Fruit fly (Drosophila melanogaster) whole organism, embryonic: ENCODE data around the gene Ant2.

Experiments used
- CG10267 ChIP-seq: fragments of 200-800 bp; sonication (Bioruptor generic); optimal IDR thresholded peaks from 2 replicates; lab custom pipeline; 2018; ENCODE audit warnings: missing biosample characterization, mild to moderate bottlenecking, missing genetic modification characterization, moderate library complexity
- CG10274 ChIP-seq: fragments of 200-800 bp; sonication (Bioruptor generic); optimal IDR thresholded peaks from 3 replicates; lab custom pipeline; 2017; ENCODE audit warnings: missing biosample characterization, mild to moderate bottlenecking, missing genetic modification characterization
- CG10321 ChIP-seq: fragments of 200-800 bp; sonication (Bioruptor generic); IDR thresholded peaks from 2 replicates; pipeline ENCODE4 v1.3.6; 2022; ENCODE audit warnings: missing biosample characterization, missing genetic modification characterization
- CG10366 ChIP-seq: fragments of 200-800 bp; sonication (Bioruptor generic); IDR thresholded peaks from 2 replicates; pipeline ENCODE4 v1.3.6; 2022; ENCODE audit warnings: missing biosample characterization, missing genetic modification characterization
- CG15073 ChIP-seq: fragments of 200-800 bp; sonication (Bioruptor generic); optimal IDR thresholded peaks from 2 replicates; lab custom pipeline; 2016; ENCODE audit warnings: missing biosample characterization, missing genetic modification characterization
- CG16863 ChIP-seq: fragments of 200-800 bp; sonication (Bioruptor generic); optimal IDR thresholded peaks from 3 replicates; lab custom pipeline; 2016; ENCODE audit warnings: missing biosample characterization, missing genetic modification characterization
- CG17612 ChIP-seq: fragments of 200-800 bp; sonication (Bioruptor generic); IDR thresholded peaks from 2 replicates; pipeline ENCODE4 v1.3.6; 2022; ENCODE audit warnings: missing biosample characterization, missing genetic modification characterization
- CG18476 ChIP-seq: fragments of 200-800 bp; sonication (Bioruptor generic); optimal IDR thresholded peaks from 2 replicates; lab custom pipeline; 2016; ENCODE audit warnings: missing biosample characterization, mild to moderate bottlenecking, missing genetic modification characterization
- CG2116 ChIP-seq: fragments of 200-800 bp; sonication (Bioruptor generic); optimal IDR thresholded peaks from 3 replicates; lab custom pipeline; 2018; ENCODE audit warnings: missing biosample characterization, mild to moderate bottlenecking, missing genetic modification characterization
- CG2120 ChIP-seq: fragments of 200-800 bp; sonication (Bioruptor generic); optimal IDR thresholded peaks from 3 replicates; lab custom pipeline; 2016; ENCODE audit warnings: missing biosample characterization, missing genetic modification characterization
- CG30403 ChIP-seq: fragments of 200-800 bp; sonication (Bioruptor generic); optimal IDR thresholded peaks from 3 replicates; lab custom pipeline; 2016; ENCODE audit warnings: missing biosample characterization, missing genetic modification characterization
- CG3407 ChIP-seq: fragments of 200-800 bp; sonication (Bioruptor generic); optimal IDR thresholded peaks from 2 replicates; lab custom pipeline; 2018; ENCODE audit warnings: missing biosample characterization, mild to moderate bottlenecking, missing genetic modification characterization
- CG34224 ChIP-seq: fragments of 200-800 bp; sonication (Bioruptor generic); IDR thresholded peaks from 3 replicates; pipeline ENCODE4 v1.3.6; 2022; ENCODE audit warnings: missing biosample characterization, missing genetic modification characterization; ENCODE audit not compliant: partially characterized antibody
- CG34376 ChIP-seq: fragments of 200-800 bp; sonication (Bioruptor generic); optimal IDR thresholded peaks from 2 replicates; lab custom pipeline; 2018; ENCODE audit warnings: missing biosample characterization, mild to moderate bottlenecking, missing genetic modification characterization
- CG3726 ChIP-seq: fragments of 200-800 bp; sonication (Bioruptor generic); IDR thresholded peaks from 3 replicates; pipeline ENCODE4, ENCODE4 v1.3.6; 2022; ENCODE audit warnings: missing biosample characterization, missing genetic modification characterization
- CG5953 ChIP-seq: fragments of 200-800 bp; sonication (Bioruptor generic); IDR thresholded peaks from 2 replicates; pipeline ENCODE4 v1.3.6; 2022; ENCODE audit warnings: missing biosample characterization, missing genetic modification characterization
- CG8281 ChIP-seq: fragments of 200-800 bp; sonication (Bioruptor generic); optimal IDR thresholded peaks from 2 replicates; lab custom pipeline; 2018; ENCODE audit warnings: missing biosample characterization, mild to moderate bottlenecking, missing genetic modification characterization, moderate library complexity
- CG8290 ChIP-seq, 3 experiments: fragments of 200-800 bp; sonication (Bioruptor generic); optimal IDR thresholded peaks; 2 replicates each; lab custom pipeline; 2016 to 2019; ENCODE audit warnings: missing biosample characterization in 3 of 3, missing genetic modification characterization in 3 of 3, mild to moderate bottlenecking in 2 of 3, moderate library complexity in 1 of 3
- CG8388 ChIP-seq: fragments of 200-800 bp; sonication (Bioruptor generic); optimal IDR thresholded peaks from 2 replicates; lab custom pipeline; 2019; ENCODE audit warnings: missing biosample characterization, mild to moderate bottlenecking, missing genetic modification characterization, moderate library complexity
- CG9797 ChIP-seq: fragments of 200-800 bp; sonication (Bioruptor generic); optimal IDR thresholded peaks from 3 replicates; lab custom pipeline; 2018; ENCODE audit warnings: missing biosample characterization, mild to moderate bottlenecking, missing genetic modification characterization
- CG9817 ChIP-seq: fragments of 200-800 bp; sonication (Bioruptor generic); optimal IDR thresholded peaks from 2 replicates; lab custom pipeline; 2018; ENCODE audit warnings: missing biosample characterization, mild to moderate bottlenecking, missing genetic modification characterization, moderate library complexity
- CkIIα-i1 ChIP-seq: fragments of 200-800 bp; sonication (Bioruptor generic); IDR thresholded peaks from 2 replicates; pipeline ENCODE4 v1.3.6; 2022; ENCODE audit warnings: missing biosample characterization, missing genetic modification characterization
- Dfd ChIP-seq, 2 experiments: fragments of >200 bp; optimal IDR thresholded peaks; 2 replicates each; lab custom pipeline; 2017; ENCODE audit warnings: missing biosample characterization in 2 of 2, missing genetic modification characterization in 2 of 2
- Dref ChIP-seq: fragments of 200-800 bp; sonication (Bioruptor generic); IDR thresholded peaks from 2 replicates; pipeline ENCODE4 v1.3.6; 2022; ENCODE audit warnings: missing biosample characterization, missing genetic modification characterization
- Hmr ChIP-seq: fragments of 200-800 bp; sonication (Bioruptor generic); optimal IDR thresholded peaks from 3 replicates; lab custom pipeline; 2017; ENCODE audit warnings: mild to moderate bottlenecking, missing biosample characterization, missing genetic modification reagents, missing genetic modification characterization
- Kr ChIP-seq: fragments of 200-800 bp; sonication (Bioruptor generic); optimal IDR thresholded peaks from 2 replicates; lab custom pipeline; 2017; ENCODE audit warnings: missing biosample characterization, mild to moderate bottlenecking, missing genetic modification characterization
- MBD-R2 ChIP-seq: fragments of 200-800 bp; sonication (Bioruptor generic); IDR thresholded peaks from 2 replicates; pipeline ENCODE4 v1.3.6; 2022; ENCODE audit warnings: missing biosample characterization, missing genetic modification characterization
- Mrtf ChIP-seq: fragments of 200-800 bp; sonication (Bioruptor generic); IDR thresholded peaks from 3 replicates; pipeline ENCODE4 v1.3.6; 2022; ENCODE audit warnings: missing biosample characterization, missing genetic modification characterization
- NC2α ChIP-seq: fragments of 200-800 bp; sonication (Bioruptor generic); optimal IDR thresholded peaks from 2 replicates; lab custom pipeline; 2016; ENCODE audit warnings: missing biosample characterization, missing genetic modification characterization
- NfI ChIP-seq: fragments of 200-800 bp; sonication (Bioruptor generic); optimal IDR thresholded peaks from 3 replicates; lab custom pipeline; 2018; ENCODE audit warnings: missing biosample characterization, mild to moderate bottlenecking, missing genetic modification characterization, moderate library complexity
- Ptx1 ChIP-seq: fragments of 200-800 bp; sonication (Bioruptor generic); IDR thresholded peaks from 2 replicates; pipeline ENCODE4 v1.3.6; 2022; ENCODE audit warnings: missing biosample characterization, missing genetic modification characterization
- ara ChIP-seq: fragments of 200-800 bp; sonication (Bioruptor generic); IDR thresholded peaks from 2 replicates; pipeline ENCODE4 v1.3.6; 2022; ENCODE audit warnings: missing biosample characterization, missing genetic modification characterization
- bowl ChIP-seq: fragments of 200-800 bp; sonication (Bioruptor generic); IDR thresholded peaks from 2 replicates; pipeline ENCODE4 v1.3.6; 2022; ENCODE audit warnings: missing biosample characterization, missing genetic modification characterization
- cg ChIP-seq: fragments of 200-800 bp; sonication (Bioruptor generic); optimal IDR thresholded peaks from 3 replicates; lab custom pipeline; 2019; ENCODE audit warnings: missing biosample characterization, mild to moderate bottlenecking, missing genetic modification characterization, moderate library complexity
- crc ChIP-seq: fragments of 200-800 bp; sonication (Bioruptor generic); optimal IDR thresholded peaks from 2 replicates; lab custom pipeline; 2016; ENCODE audit warnings: missing biosample characterization, missing genetic modification characterization
- en ChIP-seq: fragments of 200-800 bp; sonication (Bioruptor generic); optimal IDR thresholded peaks from 2 replicates; lab custom pipeline; 2016; ENCODE audit warnings: missing biosample characterization, missing genetic modification characterization
- fru ChIP-seq: fragments of >200 bp; optimal IDR thresholded peaks from 2 replicates; lab custom pipeline; 2017
- hb ChIP-seq: fragments of 200-800 bp; sonication (Bioruptor generic); IDR thresholded peaks from 3 replicates; pipeline ENCODE4 v1.3.6; 2022; ENCODE audit warnings: missing biosample characterization, missing genetic modification characterization; ENCODE audit not compliant: partially characterized antibody
- hth ChIP-seq: fragments of >200 bp; optimal IDR thresholded peaks from 2 replicates; lab custom pipeline; 2017; ENCODE audit warnings: inconsistent platforms
- jumu ChIP-seq: fragments of 200-800 bp; sonication (Bioruptor generic); optimal IDR thresholded peaks from 3 replicates; lab custom pipeline; 2016; ENCODE audit warnings: missing biosample characterization, missing genetic modification characterization
- knrl ChIP-seq: fragments of 200-800 bp; sonication (Bioruptor generic); IDR thresholded peaks from 3 replicates; pipeline ENCODE4 v1.3.6; 2022; ENCODE audit warnings: missing biosample characterization, missing genetic modification characterization; ENCODE audit not compliant: partially characterized antibody
- maf-S ChIP-seq: fragments of 200-800 bp; sonication (Bioruptor generic); optimal IDR thresholded peaks from 2 replicates; lab custom pipeline; 2016; ENCODE audit warnings: missing biosample characterization, missing genetic modification characterization
- mld ChIP-seq: fragments of 200-800 bp; sonication (Bioruptor generic); IDR thresholded peaks from 3 replicates; pipeline ENCODE4 v1.3.6; 2022; ENCODE audit warnings: missing biosample characterization, missing genetic modification characterization; ENCODE audit not compliant: partially characterized antibody
- odd ChIP-seq: fragments of 200-800 bp; sonication (Bioruptor generic); optimal IDR thresholded peaks from 2 replicates; lab custom pipeline; 2017; ENCODE audit warnings: missing biosample characterization, mild to moderate bottlenecking, missing genetic modification characterization
- p53 ChIP-seq: fragments of 200-800 bp; sonication (Bioruptor generic); optimal IDR thresholded peaks from 2 replicates; lab custom pipeline; 2016; ENCODE audit warnings: missing biosample characterization, missing genetic modification characterization
- peb ChIP-seq: fragments of 200-800 bp; sonication (Bioruptor generic); IDR thresholded peaks from 2 replicates; pipeline ENCODE4 v1.3.6; 2022; ENCODE audit warnings: missing biosample characterization, missing genetic modification characterization
- phol ChIP-seq: fragments of 200-800 bp; sonication (Bioruptor generic); optimal IDR thresholded peaks from 3 replicates; lab custom pipeline; 2018; ENCODE audit warnings: missing biosample characterization, mild to moderate bottlenecking, missing genetic modification characterization, moderate library complexity
- sim ChIP-seq: fragments of 200-800 bp; sonication (Bioruptor generic); IDR thresholded peaks from 2 replicates; pipeline ENCODE4 v1.3.6; 2022; ENCODE audit warnings: missing biosample characterization, missing genetic modification characterization
- tll ChIP-seq, 2 experiments: fragments of 200-800 bp in 1 of 2; fragments of >200 bp in 1 of 2; sonication (Bioruptor generic) in 1 of 2; optimal IDR thresholded peaks; 2 replicates each; lab custom pipeline; 2017 to 2019; ENCODE audit warnings: missing biosample characterization in 2 of 2, missing genetic modification characterization in 2 of 2, mild to moderate bottlenecking in 1 of 2, moderate library complexity in 1 of 2
- trem ChIP-seq: fragments of 200-800 bp; optimal IDR thresholded peaks from 3 replicates; lab custom pipeline; 2019; ENCODE audit warnings: missing biosample characterization, mild to moderate bottlenecking, missing genetic modification characterization, moderate library complexity
- vvl ChIP-seq: fragments of 200-800 bp; sonication (Bioruptor generic); IDR thresholded peaks from 2 replicates; pipeline ENCODE4 v1.3.6; 2022; ENCODE audit warnings: missing biosample characterization, missing genetic modification characterization
- yki ChIP-seq: fragments of >200 bp; optimal IDR thresholded peaks from 3 replicates; lab custom pipeline; 2018

Ant2 gene

DNA sequence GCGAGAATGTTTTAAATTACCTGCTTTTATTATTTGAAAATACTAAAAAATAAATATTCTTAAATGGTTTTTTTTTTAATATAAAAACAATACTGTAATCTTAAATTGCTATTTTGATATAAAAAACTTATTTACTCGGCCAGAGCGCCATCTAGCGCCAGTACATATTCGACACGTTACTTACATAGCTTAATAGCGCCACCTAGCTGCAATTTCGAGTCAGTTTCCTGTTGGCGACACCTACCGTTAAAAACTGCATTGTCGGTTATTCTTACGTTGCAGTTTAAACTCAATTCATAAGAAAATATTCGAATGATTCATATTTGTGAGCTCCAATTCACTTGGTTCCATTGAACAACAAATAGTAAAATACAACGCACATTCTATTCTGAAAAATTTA is 45.7 kb upstream of the Ant2 start (continued):
- TF ChIP-seq CG8290 (GFP tag; optimal IDR thresholded peaks at IDR 0.05; lab: Kevin White, UChicago) (peak; percentile 92), CG8290 (tag; optimal IDR thresholded peaks at IDR 0.05; lab: Kevin White, UChicago) (peak in 1 of 2 experiments; percentile 84), CG18476 (GFP tag; lab: Kevin White, UChicago) (peak; percentile 34), knrl (GFP tag; lab: Robert Waterston, UW) (peak; percentile 38; the same call in 1 of the 3 replicates), vvl (GFP tag; lab: Robert Waterston, UW) (peak; percentile 75; the same call in 1 of the 2 replicates), yki (lab: Kevin White, UChicago) (peak; percentile 20), CG15073 (GFP tag; lab: Kevin White, UChicago) (no peak), Mrtf (peak; percentile 66; the same call in 2 of the 3 replicates), odd (no peak), CG9817 (tag; lab: Kevin White, UChicago) (peak; percentile 79), CG2120 (peak; percentile 48), Dref (GFP tag; lab: Robert Waterston, UW) (no peak), CG3407 (GFP tag; lab: Kevin White, UChicago) (peak; percentile 34), maf-S (GFP tag; lab: Kevin White, UChicago) (peak; percentile 41), CG34376 (GFP tag; lab: Kevin White, UChicago) (no peak), hb (GFP tag; lab: Robert Waterston, UW) (no peak), cg (GFP tag; lab: Kevin White, UChicago) (no peak), hth (no peak), CG8388 (no peak), CG10321 (GFP tag; lab: Robert Waterston, UW) (no peak), CG2116 (GFP tag; lab: Kevin White, UChicago) (peak; percentile 60), CG30403 (GFP tag; lab: Kevin White, UChicago) (peak; percentile 70), fru (lab: Kevin White, UChicago) (no peak), CkIIα-i1 (GFP tag; lab: Robert Waterston, UW) (no peak), Ptx1 (GFP tag; lab: Robert Waterston, UW) (peak; percentile 67), CG10274 (no peak), peb (GFP tag; lab: Robert Waterston, UW) (no peak), sim (no peak), Kr (GFP tag; lab: Kevin White, UChicago) (no peak), CG3726 (GFP tag; lab: Robert Waterston, UW) (no peak), crc (GFP tag; lab: Kevin White, UChicago) (no peak), en (GFP tag; lab: Kevin White, UChicago) (peak; percentile 10), Hmr (GFP tag; lab: Kevin White, UChicago) (peak; percentile 73), CG8281 (tag; lab: Kevin White, UChicago) (no peak), phol (tag; lab: Kevin White, UChicago) (peak; percentile 58), bowl (GFP tag; lab: Robert Waterston, UW) (no peak), MBD-R2 (GFP tag; lab: Robert Waterston, UW) (no peak), CG10267 (tag; lab: Kevin White, UChicago) (peak; percentile 64), CG10366 (GFP tag; lab: Robert Waterston, UW) (peak; percentile 55), tll (GFP tag; optimal IDR thresholded peaks at IDR 0.05; lab: Kevin White, UChicago) (no peak), CG5953 (GFP tag; lab: Robert Waterston, UW) (peak; percentile 40; the same call in 1 of the 2 replicates), mld (no peak), jumu (GFP tag; lab: Kevin White, UChicago) (peak; percentile 24), trem (tag; lab: Kevin White, UChicago) (peak; percentile 40), ara (GFP tag; lab: Robert Waterston, UW) (no peak), Dfd (GFP tag; optimal IDR thresholded peaks at IDR 0.05; lab: Kevin White, UChicago) (no peak), p53 (peak; percentile 32), CG16863 (GFP tag; lab: Kevin White, UChicago) (peak; percentile 50), CG34224 (GFP tag; lab: Robert Waterston, UW) (no peak), NfI (peak; percentile 77), NC2α (GFP tag; lab: Kevin White, UChicago) (no peak), CG9797 (GFP tag; lab: Kevin White, UChicago) (no peak), CG17612 (no peak)
